Worm (Caenorhabditis elegans): Measurements from ENCODE around the gene cand-1.

The cand-1 gene

DNA sequence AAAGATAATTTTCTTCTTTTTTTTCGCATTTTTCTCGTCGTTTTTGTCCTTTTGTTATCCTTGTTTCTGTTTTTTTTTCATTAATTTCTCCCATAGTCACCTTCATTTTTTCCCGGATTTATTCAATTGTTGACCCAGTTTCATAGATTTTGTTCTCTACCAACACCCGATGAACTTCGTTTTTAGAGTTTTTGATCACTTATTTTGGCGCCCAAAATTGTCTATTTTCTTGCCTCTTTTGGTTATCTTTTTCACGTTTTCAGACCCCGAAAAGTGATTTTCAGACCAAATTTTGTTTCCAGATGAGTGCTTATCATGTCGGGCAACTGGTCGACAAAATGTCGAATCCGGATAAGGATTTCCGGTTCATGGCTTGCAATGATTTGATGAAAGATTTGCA is at the start of gene cand-1:
Gene cand-1 (plus strand): TSS at position 301 of the 400 bp plus-strand sequence.
- TF ChIP-seq fkh-10 (GFP tag; optimal IDR thresholded peaks at IDR 0.05) (no peak), daf-12 (tag; optimal IDR thresholded peaks at IDR 0.05) (no peak), eor-1 (tag; optimal IDR thresholded peaks at IDR 0.05) (no peak)

DNA sequence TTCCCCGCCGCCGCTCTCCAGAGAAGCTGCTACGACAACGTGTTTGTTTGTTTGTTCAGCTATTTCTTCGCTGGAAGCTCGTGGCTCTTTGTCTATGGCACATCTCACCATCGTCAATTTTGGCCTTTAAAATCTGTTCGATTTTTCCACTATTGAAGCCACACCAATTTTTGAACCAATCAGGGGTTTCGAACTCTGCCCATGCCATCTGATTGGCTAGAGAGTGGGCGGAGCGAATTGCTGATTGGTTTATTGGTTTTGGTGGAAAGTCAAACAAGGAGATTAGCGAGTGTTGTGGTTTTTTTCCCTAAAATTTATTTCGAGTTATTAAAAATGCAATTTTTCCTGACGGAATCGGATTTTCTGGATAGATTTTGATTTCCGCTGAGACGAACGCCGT is 46.5 kb upstream of the cand-1 start:
- peak; percentile 75 for TF ChIP-seq nfya-1 (tag; optimal IDR thresholded peaks at IDR 0.05; ENCODE audit: insufficient read depth)
- no peak for TF ChIP-seq elt-2 (tag; optimal IDR thresholded peaks at IDR 0.05)
- TF ChIP-seq nhr-77 (tag; optimal IDR thresholded peaks at IDR 0.05), result no peak
- TF ChIP-seq skn-1 (tag; optimal IDR thresholded peaks at IDR 0.05), result no peak

DNA sequence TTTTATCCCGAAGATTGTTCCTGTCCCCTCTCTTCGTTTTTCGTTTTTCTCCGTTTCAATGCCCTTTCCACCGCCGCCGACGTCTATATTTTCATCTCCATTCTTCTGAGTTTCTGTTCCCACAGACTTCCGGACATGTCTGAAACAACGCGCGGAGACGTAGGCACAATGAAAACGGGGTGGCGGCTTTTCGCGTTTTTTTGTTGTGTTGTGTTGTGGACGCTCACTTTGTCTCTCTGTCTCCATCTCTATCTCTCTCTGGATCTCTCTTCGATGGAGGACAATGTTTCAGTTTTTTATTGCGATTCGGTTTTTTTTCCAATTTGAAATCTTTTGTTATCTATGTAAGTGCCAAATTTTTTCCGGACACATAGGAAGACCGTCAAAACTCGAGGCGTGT is 42.7 kb upstream of the cand-1 start:
- no peak for TF ChIP-seq ceh-16 (tag; optimal IDR thresholded peaks at IDR 0.05)
- no peak for TF ChIP-seq nhr-237 (tag; optimal IDR thresholded peaks at IDR 0.05)
- no peak for TF ChIP-seq nhr-43 (tag; optimal IDR thresholded peaks at IDR 0.05; ENCODE audit: poor library complexity, severe bottlenecking)
- no peak for TF ChIP-seq sea-2 (GFP tag; optimal IDR thresholded peaks at IDR 0.05)
- TF ChIP-seq unc-62 (GFP tag; optimal IDR thresholded peaks at IDR 0.05), result no peak
- TF ChIP-seq eor-1 (tag; optimal IDR thresholded peaks at IDR 0.05), result no peak
- TF ChIP-seq ceh-9 (tag; optimal IDR thresholded peaks at IDR 0.05), result no peak
- TF ChIP-seq R02D3.7 (tag; optimal IDR thresholded peaks at IDR 0.05), result no peak
- TF ChIP-seq elt-3 (tag; optimal IDR thresholded peaks at IDR 0.05), result no peak
- TF ChIP-seq aly-2 (tag; optimal IDR thresholded peaks at IDR 0.05), result no peak
- no peak for TF ChIP-seq lin-39 (tag; optimal IDR thresholded peaks at IDR 0.05)
- no peak for TF ChIP-seq fkh-10 (GFP tag; optimal IDR thresholded peaks at IDR 0.05)
- TF ChIP-seq ama-1 (optimal IDR thresholded peaks at IDR 0.05), result no peak
- no peak for TF ChIP-seq hmg-11 (tag; optimal IDR thresholded peaks at IDR 0.05)
- TF ChIP-seq ceh-82 (tag; optimal IDR thresholded peaks at IDR 0.05), result no peak
- TF ChIP-seq elt-2 (tag; optimal IDR thresholded peaks at IDR 0.05), result no peak
- TF ChIP-seq egl-5 (tag; optimal IDR thresholded peaks at IDR 0.05), result no peak
- no peak for TF ChIP-seq nhr-23 (tag; optimal IDR thresholded peaks at IDR 0.05)
- TF ChIP-seq nhr-77 (tag; optimal IDR thresholded peaks at IDR 0.05), result no peak
- no peak for TF ChIP-seq nhr-25 (tag; optimal IDR thresholded peaks at IDR 0.05)

DNA sequence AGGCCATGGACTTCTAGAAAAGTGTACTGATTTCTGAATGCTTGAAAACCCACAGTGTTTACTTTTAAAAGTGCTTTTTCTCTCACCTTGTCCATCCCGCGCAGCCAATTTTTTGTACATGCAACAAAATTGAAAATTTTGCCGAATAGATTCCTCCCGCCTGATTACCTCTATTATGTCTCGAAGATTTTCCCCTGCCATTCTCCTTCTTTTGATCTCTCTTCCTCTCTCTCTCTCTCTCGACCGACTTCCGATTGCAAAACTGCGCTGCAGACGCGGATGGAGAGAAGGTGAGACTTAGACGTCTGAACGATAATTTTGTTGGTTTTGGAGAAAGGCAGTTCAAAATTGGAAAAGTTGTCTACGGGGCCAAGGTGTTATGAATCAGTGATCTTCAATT is 28.2 kb upstream of the cand-1 start:
- TF ChIP-seq ceh-82 (tag; optimal IDR thresholded peaks at IDR 0.05) (no peak), nhr-25 (tag; optimal IDR thresholded peaks at IDR 0.05) (peak; percentile 34), unc-39 (tag; optimal IDR thresholded peaks at IDR 0.05) (no peak), sea-2 (GFP tag; optimal IDR thresholded peaks at IDR 0.05) (no peak), egl-5 (tag; optimal IDR thresholded peaks at IDR 0.05) (no peak), skn-1 (tag; optimal IDR thresholded peaks at IDR 0.05) (no peak)

DNA sequence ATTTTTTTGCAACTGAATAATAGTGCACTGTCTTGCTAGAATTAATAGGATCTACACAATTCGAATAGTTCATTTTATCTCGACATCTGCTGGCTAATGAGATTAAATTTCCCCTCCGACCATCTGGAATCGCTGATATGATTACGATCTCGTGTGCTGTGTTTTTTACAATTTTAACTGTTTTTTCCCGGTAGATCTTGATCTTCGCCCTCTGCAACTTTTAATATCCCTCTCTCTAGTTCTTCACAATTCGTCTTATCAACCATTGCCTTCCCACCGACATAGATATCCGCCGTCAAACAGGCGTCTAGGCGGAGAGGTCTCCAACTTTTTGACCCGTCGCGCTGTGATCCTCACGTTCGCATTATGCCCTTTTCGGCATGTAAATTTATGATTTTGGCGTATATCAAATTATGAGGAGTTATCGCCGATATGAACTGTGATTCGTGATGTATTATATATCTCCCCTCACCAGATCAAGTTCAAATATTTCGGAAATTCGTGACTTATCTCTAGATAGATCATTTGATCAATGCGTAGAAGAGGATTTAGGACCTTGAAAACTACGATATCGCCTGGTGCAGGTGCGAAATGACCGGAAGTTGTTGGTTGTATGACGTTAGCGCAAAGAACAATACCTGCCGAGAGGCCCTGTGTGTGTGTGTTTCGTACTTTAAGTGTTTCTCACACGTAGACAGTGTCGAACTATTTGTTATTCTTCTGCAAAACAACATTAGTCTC is 24.0 kb upstream of the cand-1 start:
- TF ChIP-seq fos-1 (tag; optimal IDR thresholded peaks at IDR 0.05) (no peak), nfya-1 (tag; optimal IDR thresholded peaks at IDR 0.05; ENCODE audit: insufficient read depth) (no peak), unc-62 (GFP tag; optimal IDR thresholded peaks at IDR 0.05) (no peak), hmg-11 (tag; optimal IDR thresholded peaks at IDR 0.05) (no peak), elt-1 (tag; optimal IDR thresholded peaks at IDR 0.05) (peak; percentile 47), lin-39 (tag; optimal IDR thresholded peaks at IDR 0.05) (no peak), nhr-23 (tag; optimal IDR thresholded peaks at IDR 0.05) (no peak), aly-2 (tag; optimal IDR thresholded peaks at IDR 0.05) (no peak), nhr-25 (tag; optimal IDR thresholded peaks at IDR 0.05) (peak; percentile 33), jun-1 (tag; optimal IDR thresholded peaks at IDR 0.05) (no peak), R02D3.7 (tag; optimal IDR thresholded peaks at IDR 0.05) (no peak), zag-1 (tag; optimal IDR thresholded peaks at IDR 0.05) (no peak), eor-1 (tag; optimal IDR thresholded peaks at IDR 0.05) (no peak), nhr-43 (tag; optimal IDR thresholded peaks at IDR 0.05; ENCODE audit: poor library complexity, severe bottlenecking) (peak; percentile 14), fkh-2 (tag; optimal IDR thresholded peaks at IDR 0.05) (no peak), ceh-28 (tag; optimal IDR thresholded peaks at IDR 0.05) (no peak), ztf-4 (tag; optimal IDR thresholded peaks at IDR 0.05) (no peak), nhr-237 (tag; optimal IDR thresholded peaks at IDR 0.05) (no peak), ZK546.5 (tag; optimal IDR thresholded peaks at IDR 0.05) (no peak), fkh-10 (GFP tag; optimal IDR thresholded peaks at IDR 0.05) (no peak), nhr-11 (tag; optimal IDR thresholded peaks at IDR 0.05) (no peak), elt-2 (tag; optimal IDR thresholded peaks at IDR 0.05) (no peak), ceh-16 (tag; optimal IDR thresholded peaks at IDR 0.05) (no peak)
